Worm (Caenorhabditis elegans): Measurements from ENCODE around the gene K03H6.5.

Gene K03H6.5

ce11 chrIV:1536316-1536715 lies at the start of gene K03H6.5:
TSS of gene K03H6.5 (minus strand) at chrIV:1536416.
- no peak for TF ChIP-seq B0310.2 (tag; optimal IDR thresholded peaks at IDR 0.05)
- TF ChIP-seq tbx-37 (GFP tag; conservative IDR thresholded peaks at IDR 0.05), result no peak
- TF ChIP-seq tbx-11 (GFP tag; IDR thresholded peaks at IDR 0.05), result no peak
- TF ChIP-seq ama-1 (optimal IDR thresholded peaks at IDR 0.05), result no peak
- no peak for TF ChIP-seq hmbx-1 (tag; optimal IDR thresholded peaks at IDR 0.05)
- TF ChIP-seq scrt-1 (GFP tag; IDR thresholded peaks at IDR 0.05), result no peak
- TF ChIP-seq hmg-4 (GFP tag; optimal IDR thresholded peaks at IDR 0.05), result no peak
- TF ChIP-seq sea-1 (GFP tag; conservative IDR thresholded peaks at IDR 0.05), result no peak
- no peak for TF ChIP-seq flt-1 (GFP tag; IDR thresholded peaks at IDR 0.05)
- no peak for TF ChIP-seq F13C5.2 (tag; optimal IDR thresholded peaks at IDR 0.05)
- no peak for TF ChIP-seq pes-1 (GFP tag; IDR thresholded peaks at IDR 0.05)
- no peak for TF ChIP-seq hnd-1 (tag; optimal IDR thresholded peaks at IDR 0.05)
- TF ChIP-seq aly-1 (tag; optimal IDR thresholded peaks at IDR 0.05), result no peak
- no peak for TF ChIP-seq tra-4 (tag; optimal IDR thresholded peaks at IDR 0.05)
- no peak for TF ChIP-seq ets-7 (tag; optimal IDR thresholded peaks at IDR 0.05)
- TF ChIP-seq ceh-36 (tag; optimal IDR thresholded peaks at IDR 0.05), result no peak
- TF ChIP-seq ceh-13 (GFP tag; optimal IDR thresholded peaks at IDR 0.05), result no peak

ce11 chrIV:1576731-1577130 lies 40.5 kb upstream of the K03H6.5 start, which contains the start of gene Y41D4B.14:
TSS of gene Y41D4B.14 (plus strand) at chrIV:1577031.
- TF ChIP-seq flt-1 (GFP tag; IDR thresholded peaks at IDR 0.05) (no peak), tra-4 (tag; optimal IDR thresholded peaks at IDR 0.05) (no peak), tbx-37 (GFP tag; conservative IDR thresholded peaks at IDR 0.05) (no peak), hnd-1 (tag; optimal IDR thresholded peaks at IDR 0.05) (no peak), ama-1 (optimal IDR thresholded peaks at IDR 0.05) (no peak)

- TF ChIP-seq hmg-4 (GFP tag; optimal IDR thresholded peaks at IDR 0.05), result no peak
- no peak for TF ChIP-seq F13C5.2 (tag; optimal IDR thresholded peaks at IDR 0.05)
- TF ChIP-seq tbx-37 (GFP tag; conservative IDR thresholded peaks at IDR 0.05), result no peak
- TF ChIP-seq scrt-1 (GFP tag; IDR thresholded peaks at IDR 0.05), result no peak
- TF ChIP-seq ceh-13 (GFP tag; optimal IDR thresholded peaks at IDR 0.05), result no peak
- no peak for TF ChIP-seq pes-1 (GFP tag; IDR thresholded peaks at IDR 0.05)
- TF ChIP-seq flt-1 (GFP tag; IDR thresholded peaks at IDR 0.05), result no peak
- no peak for TF ChIP-seq B0310.2 (tag; optimal IDR thresholded peaks at IDR 0.05)
- TF ChIP-seq tra-4 (tag; optimal IDR thresholded peaks at IDR 0.05), result no peak
- TF ChIP-seq hnd-1 (tag; optimal IDR thresholded peaks at IDR 0.05), result no peak
- no peak for TF ChIP-seq ceh-36 (tag; optimal IDR thresholded peaks at IDR 0.05)
- no peak for TF ChIP-seq aly-1 (tag; optimal IDR thresholded peaks at IDR 0.05)
- no peak for TF ChIP-seq hmbx-1 (tag; optimal IDR thresholded peaks at IDR 0.05)
Measured at ce11 chrIV:1567577-1567976, 31.4 kb upstream of the K03H6.5 start.

- TF ChIP-seq tbx-37 (GFP tag; conservative IDR thresholded peaks at IDR 0.05) (no peak), ama-1 (optimal IDR thresholded peaks at IDR 0.05) (no peak), scrt-1 (GFP tag; IDR thresholded peaks at IDR 0.05) (no peak), hmbx-1 (tag; optimal IDR thresholded peaks at IDR 0.05) (no peak), tbx-11 (GFP tag; IDR thresholded peaks at IDR 0.05) (no peak), hmg-4 (GFP tag; optimal IDR thresholded peaks at IDR 0.05) (no peak), hnd-1 (tag; optimal IDR thresholded peaks at IDR 0.05) (no peak), ceh-13 (GFP tag; optimal IDR thresholded peaks at IDR 0.05) (no peak), ceh-36 (tag; optimal IDR thresholded peaks at IDR 0.05) (no peak)
Measured at ce11 chrIV:1565725-1566124, 29.5 kb upstream of the K03H6.5 start.

ce11 chrIV:1563476-1564131 lies 27.4 kb upstream of the K03H6.5 start, which contains the start of gene Y41D4B.15:
TSS of gene Y41D4B.15 (plus strand) at chrIV:1564081.
- TF ChIP-seq hmbx-1 (tag; optimal IDR thresholded peaks at IDR 0.05) (no peak), ama-1 (optimal IDR thresholded peaks at IDR 0.05) (no peak), tbx-37 (GFP tag; conservative IDR thresholded peaks at IDR 0.05) (no peak), F13C5.2 (tag; optimal IDR thresholded peaks at IDR 0.05) (no peak), sea-1 (GFP tag; conservative IDR thresholded peaks at IDR 0.05) (no peak), flt-1 (GFP tag; IDR thresholded peaks at IDR 0.05) (no peak), hmg-4 (GFP tag; optimal IDR thresholded peaks at IDR 0.05) (no peak), hnd-1 (tag; optimal IDR thresholded peaks at IDR 0.05) (no peak)

ce11 chrIV:1561884-1562283 lies 25.7 kb upstream of the K03H6.5 start, which contains the start of gene hpo-6:
TSS of gene hpo-6 (plus strand) at chrIV:1562184.
- TF ChIP-seq tra-4 (tag; optimal IDR thresholded peaks at IDR 0.05) (no peak), scrt-1 (GFP tag; IDR thresholded peaks at IDR 0.05) (no peak), ama-1 (optimal IDR thresholded peaks at IDR 0.05) (no peak), tbx-11 (GFP tag; IDR thresholded peaks at IDR 0.05) (no peak), tbx-37 (GFP tag; conservative IDR thresholded peaks at IDR 0.05) (no peak), B0310.2 (tag; optimal IDR thresholded peaks at IDR 0.05) (no peak), sea-1 (GFP tag; conservative IDR thresholded peaks at IDR 0.05) (no peak), ets-7 (tag; optimal IDR thresholded peaks at IDR 0.05) (no peak), hmbx-1 (tag; optimal IDR thresholded peaks at IDR 0.05) (no peak), ceh-36 (tag; optimal IDR thresholded peaks at IDR 0.05) (no peak), flt-1 (GFP tag; IDR thresholded peaks at IDR 0.05) (no peak), F13C5.2 (tag; optimal IDR thresholded peaks at IDR 0.05) (no peak), pes-1 (GFP tag; IDR thresholded peaks at IDR 0.05) (no peak), aly-1 (tag; optimal IDR thresholded peaks at IDR 0.05) (no peak), hnd-1 (tag; optimal IDR thresholded peaks at IDR 0.05) (no peak), ceh-13 (GFP tag; optimal IDR thresholded peaks at IDR 0.05) (no peak), hmg-4 (GFP tag; optimal IDR thresholded peaks at IDR 0.05) (no peak)

- TF ChIP-seq hmbx-1 (tag; optimal IDR thresholded peaks at IDR 0.05) (no peak), aly-1 (tag; optimal IDR thresholded peaks at IDR 0.05) (no peak), pes-1 (GFP tag; IDR thresholded peaks at IDR 0.05) (no peak), ceh-13 (GFP tag; optimal IDR thresholded peaks at IDR 0.05) (no peak), ets-7 (tag; optimal IDR thresholded peaks at IDR 0.05) (no peak), tbx-11 (GFP tag; IDR thresholded peaks at IDR 0.05) (no peak), ama-1 (optimal IDR thresholded peaks at IDR 0.05) (no peak), ceh-36 (tag; optimal IDR thresholded peaks at IDR 0.05) (no peak), flt-1 (GFP tag; IDR thresholded peaks at IDR 0.05) (no peak), F13C5.2 (tag; optimal IDR thresholded peaks at IDR 0.05) (no peak), scrt-1 (GFP tag; IDR thresholded peaks at IDR 0.05) (no peak)
Measured at ce11 chrIV:1559931-1560330, 23.7 kb upstream of the K03H6.5 start, which contains the start of gene Y41D4B.17. TSS of gene Y41D4B.17 (plus strand) at chrIV:1560104.
